Fruit fly (Drosophila melanogaster) whole organism, embryonic: ENCODE results near the gene CG7906.

ENCODE experiments used
- Abd-B ChIP-seq: fragments of 200-800 bp; sonication (Bioruptor generic); optimal IDR thresholded peaks from 2 replicates; lab custom pipeline; 2018; ENCODE audit warnings: missing biosample characterization, mild to moderate bottlenecking, missing genetic modification characterization, moderate library complexity
- Adf1 ChIP-seq: fragments of 200-800 bp; sonication (Bioruptor generic); IDR thresholded peaks from 2 replicates; pipeline ENCODE4 v1.3.6; 2022; ENCODE audit warnings: missing biosample characterization, missing genetic modification characterization
- CG10321 ChIP-seq: fragments of 200-800 bp; sonication (Bioruptor generic); IDR thresholded peaks from 2 replicates; pipeline ENCODE4 v1.3.6; 2022; ENCODE audit warnings: missing biosample characterization, missing genetic modification characterization
- CG10366 ChIP-seq: fragments of 200-800 bp; sonication (Bioruptor generic); IDR thresholded peaks from 2 replicates; pipeline ENCODE4 v1.3.6; 2022; ENCODE audit warnings: missing biosample characterization, missing genetic modification characterization
- CG10543 ChIP-seq: fragments of 200-800 bp; sonication (Bioruptor generic); optimal IDR thresholded peaks from 3 replicates; lab custom pipeline; 2017; ENCODE audit warnings: missing biosample characterization, mild to moderate bottlenecking, missing genetic modification characterization, moderate library complexity
- CG11456 ChIP-seq: fragments of 200-800 bp; sonication (Bioruptor generic); IDR thresholded peaks from 3 replicates; pipeline ENCODE4 v1.3.6; 2022; ENCODE audit warnings: missing biosample characterization, missing genetic modification characterization
- CG12071 ChIP-seq: fragments of 200-800 bp; sonication (Bioruptor generic); optimal IDR thresholded peaks from 3 replicates; lab custom pipeline; 2018; ENCODE audit warnings: missing biosample characterization, mild to moderate bottlenecking, missing genetic modification characterization
- CG1233 ChIP-seq: fragments of 200-800 bp; sonication (Bioruptor generic); optimal IDR thresholded peaks from 4 replicates; lab custom pipeline; 2018; ENCODE audit warnings: missing biosample characterization, mild to moderate bottlenecking, missing genetic modification characterization
- CG15514 ChIP-seq: fragments of 200-800 bp; sonication (Bioruptor generic); optimal IDR thresholded peaks from 3 replicates; lab custom pipeline; 2017; ENCODE audit warnings: missing biosample characterization, missing genetic modification characterization, mild to moderate bottlenecking, moderate library complexity, missing genetic modification reagents
- CG16813 ChIP-seq: fragments of 200-800 bp; sonication (Bioruptor generic); IDR thresholded peaks from 3 replicates; pipeline ENCODE4 v1.3.6; 2022; ENCODE audit warnings: missing biosample characterization, missing genetic modification characterization; ENCODE audit not compliant: partially characterized antibody
- CG17912 ChIP-seq: fragments of 200-800 bp; sonication (Bioruptor generic); optimal IDR thresholded peaks from 2 replicates; lab custom pipeline; 2018; ENCODE audit warnings: missing biosample characterization, mild to moderate bottlenecking, missing genetic modification characterization
- CG18619 ChIP-seq: fragments of 200-800 bp; sonication (Bioruptor generic); optimal IDR thresholded peaks from 3 replicates; lab custom pipeline; 2017; ENCODE audit warnings: missing biosample characterization, mild to moderate bottlenecking, missing genetic modification characterization
- CG18764 ChIP-seq: fragments of 200-800 bp; sonication (Bioruptor generic); optimal IDR thresholded peaks from 3 replicates; lab custom pipeline; 2016; ENCODE audit warnings: missing biosample characterization, missing genetic modification characterization
- CG2120 ChIP-seq: fragments of 200-800 bp; sonication (Bioruptor generic); optimal IDR thresholded peaks from 3 replicates; lab custom pipeline; 2016; ENCODE audit warnings: missing biosample characterization, missing genetic modification characterization
- CG2202 ChIP-seq: fragments of 200-800 bp; sonication (Bioruptor generic); optimal IDR thresholded peaks from 2 replicates; lab custom pipeline; 2018; ENCODE audit warnings: missing biosample characterization, mild to moderate bottlenecking, missing genetic modification characterization
- CG3163 ChIP-seq: fragments of 200-800 bp; sonication (Bioruptor generic); optimal IDR thresholded peaks from 3 replicates; lab custom pipeline; 2016; ENCODE audit warnings: missing biosample characterization, missing genetic modification characterization
- CG32767 ChIP-seq: fragments of 200-800 bp; sonication (Bioruptor generic); IDR thresholded peaks from 2 replicates; pipeline ENCODE4 v1.3.6; 2022; ENCODE audit warnings: missing biosample characterization, missing genetic modification characterization
- CG3407 ChIP-seq: fragments of 200-800 bp; sonication (Bioruptor generic); optimal IDR thresholded peaks from 2 replicates; lab custom pipeline; 2018; ENCODE audit warnings: missing biosample characterization, mild to moderate bottlenecking, missing genetic modification characterization
- CG3847 ChIP-seq: fragments of 200-800 bp; sonication (Bioruptor generic); IDR thresholded peaks from 2 replicates; pipeline ENCODE4 v1.3.6; 2022; ENCODE audit warnings: missing biosample characterization, missing genetic modification characterization
- CG4730 ChIP-seq: fragments of 200-800 bp; sonication (Bioruptor generic); IDR thresholded peaks from 2 replicates; pipeline ENCODE4 v1.3.6; 2022; ENCODE audit warnings: missing biosample characterization, missing genetic modification characterization
- CG5245 ChIP-seq: fragments of 200-800 bp; sonication (Bioruptor generic); optimal IDR thresholded peaks from 3 replicates; lab custom pipeline; 2016; ENCODE audit warnings: missing biosample characterization, missing genetic modification characterization
- CG6272 ChIP-seq: fragments of 200-800 bp; sonication (Bioruptor generic); IDR thresholded peaks from 2 replicates; pipeline ENCODE4 v1.3.6; 2022; ENCODE audit warnings: missing biosample characterization, missing genetic modification characterization
- CG6791 ChIP-seq: fragments of 200-800 bp; sonication (Bioruptor generic); IDR thresholded peaks from 3 replicates; pipeline ENCODE4 v1.3.6; 2022; ENCODE audit warnings: missing biosample characterization, missing genetic modification characterization; ENCODE audit not compliant: partially characterized antibody
- CG7987 ChIP-seq: fragments of 200-800 bp; sonication (Bioruptor generic); optimal IDR thresholded peaks from 2 replicates; lab custom pipeline; 2018; ENCODE audit warnings: missing biosample characterization, mild to moderate bottlenecking, missing genetic modification characterization, moderate library complexity
- CG8388 ChIP-seq: fragments of 200-800 bp; sonication (Bioruptor generic); optimal IDR thresholded peaks from 2 replicates; lab custom pipeline; 2019; ENCODE audit warnings: missing biosample characterization, mild to moderate bottlenecking, missing genetic modification characterization, moderate library complexity
- CG9437 ChIP-seq: fragments of 200-800 bp; sonication (Bioruptor generic); optimal IDR thresholded peaks from 2 replicates; lab custom pipeline; 2018; ENCODE audit warnings: missing biosample characterization, mild to moderate bottlenecking, missing genetic modification characterization
- E2f2 ChIP-seq: fragments of 200-800 bp; sonication (Bioruptor generic); IDR thresholded peaks from 2 replicates; pipeline ENCODE4 v1.3.6; 2022; ENCODE audit warnings: missing biosample characterization, missing genetic modification characterization
- Fer2 ChIP-seq: fragments of 200-800 bp; sonication (Bioruptor generic); optimal IDR thresholded peaks from 2 replicates; lab custom pipeline; 2018; ENCODE audit warnings: missing biosample characterization, mild to moderate bottlenecking, missing genetic modification characterization, moderate library complexity
- HmgZ ChIP-seq: fragments of 200-800 bp; sonication (Bioruptor generic); optimal IDR thresholded peaks from 2 replicates; lab custom pipeline; 2018; ENCODE audit warnings: missing biosample characterization, mild to moderate bottlenecking, missing genetic modification characterization
- MBD-R2 ChIP-seq: fragments of 200-800 bp; sonication (Bioruptor generic); IDR thresholded peaks from 2 replicates; pipeline ENCODE4 v1.3.6; 2022; ENCODE audit warnings: missing biosample characterization, missing genetic modification characterization
- Meics ChIP-seq: fragments of 200-800 bp; sonication (Bioruptor generic); optimal IDR thresholded peaks from 2 replicates; lab custom pipeline; 2017; ENCODE audit warnings: missing biosample characterization, mild to moderate bottlenecking, missing genetic modification characterization
- Nf-YB ChIP-seq: fragments of 200-800 bp; sonication (Bioruptor generic); optimal IDR thresholded peaks from 3 replicates; lab custom pipeline; 2019; ENCODE audit warnings: missing biosample characterization, mild to moderate bottlenecking, missing genetic modification characterization, moderate library complexity
- Oli ChIP-seq: fragments of 200-800 bp; sonication (Bioruptor generic); optimal IDR thresholded peaks from 2 replicates; lab custom pipeline; 2018; ENCODE audit warnings: missing biosample characterization, mild to moderate bottlenecking, missing genetic modification characterization, moderate library complexity
- Rx ChIP-seq: fragments of 200-800 bp; sonication (Bioruptor generic); IDR thresholded peaks from 2 replicates; pipeline ENCODE4 v1.3.6; 2022; ENCODE audit warnings: missing biosample characterization, missing genetic modification characterization
- Scr ChIP-seq: fragments of 200-800 bp; sonication (Bioruptor generic); IDR thresholded peaks from 2 replicates; pipeline ENCODE4 v1.3.6; 2022; ENCODE audit warnings: missing biosample characterization, missing genetic modification characterization; ENCODE audit not compliant: partially characterized antibody
- Sox100B ChIP-seq: fragments of 200-800 bp; sonication (Bioruptor generic); optimal IDR thresholded peaks from 3 replicates; lab custom pipeline; 2018; ENCODE audit warnings: missing biosample characterization, mild to moderate bottlenecking, missing genetic modification characterization
- bbx ChIP-seq: fragments of 200-800 bp; sonication (Bioruptor generic); IDR thresholded peaks from 2 replicates; pipeline ENCODE4 v1.3.6; 2022; ENCODE audit warnings: missing biosample characterization, missing genetic modification characterization; ENCODE audit not compliant: partially characterized antibody
- cato ChIP-seq: fragments of 200-800 bp; sonication (Bioruptor generic); optimal IDR thresholded peaks from 2 replicates; lab custom pipeline; 2016; ENCODE audit warnings: missing biosample characterization, missing genetic modification characterization, borderline replicate concordance
- caup ChIP-seq: fragments of 200-800 bp; sonication (Bioruptor generic); optimal IDR thresholded peaks from 3 replicates; lab custom pipeline; 2017; ENCODE audit warnings: missing biosample characterization, mild to moderate bottlenecking, missing genetic modification characterization, moderate library complexity; ENCODE audit not compliant: severe bottlenecking
- chinmo ChIP-seq: fragments of 200-800 bp; sonication (Bioruptor generic); IDR thresholded peaks from 4 replicates; pipeline ENCODE4 v1.3.6; 2022; ENCODE audit warnings: missing biosample characterization, missing genetic modification characterization; ENCODE audit not compliant: partially characterized antibody
- crol ChIP-seq: fragments of 200-800 bp; sonication (Bioruptor generic); IDR thresholded peaks from 2 replicates; pipeline ENCODE4 v1.3.6; 2022; ENCODE audit warnings: missing biosample characterization, missing genetic modification characterization
- dm ChIP-seq: fragments of 200-800 bp; sonication (Bioruptor generic); optimal IDR thresholded peaks from 3 replicates; lab custom pipeline; 2016; ENCODE audit warnings: missing biosample characterization, missing genetic modification characterization
- ems ChIP-seq: fragments of 200-800 bp; sonication (Bioruptor generic); optimal IDR thresholded peaks from 3 replicates; lab custom pipeline; 2016; ENCODE audit warnings: missing biosample characterization, missing genetic modification characterization
- eve ChIP-seq, 2 experiments: fragments of >200 bp; optimal IDR thresholded peaks; 2 replicates each; lab custom pipeline; 2017; ENCODE audit warnings: missing biosample characterization in 2 of 2, missing genetic modification characterization in 2 of 2
- inv ChIP-seq: fragments of 200-800 bp; sonication (Bioruptor generic); IDR thresholded peaks from 2 replicates; pipeline ENCODE4 v1.3.6; 2022; ENCODE audit warnings: missing biosample characterization, missing genetic modification characterization; ENCODE audit not compliant: partially characterized antibody
- knrl ChIP-seq: fragments of 200-800 bp; sonication (Bioruptor generic); IDR thresholded peaks from 3 replicates; pipeline ENCODE4 v1.3.6; 2022; ENCODE audit warnings: missing biosample characterization, missing genetic modification characterization; ENCODE audit not compliant: partially characterized antibody
- nom ChIP-seq: fragments of 200-800 bp; sonication (Bioruptor generic); optimal IDR thresholded peaks from 2 replicates; lab custom pipeline; 2017; ENCODE audit warnings: missing biosample characterization, missing genetic modification characterization, mild to moderate bottlenecking, moderate library complexity, missing genetic modification reagents
- sens ChIP-seq: fragments of 200-800 bp; sonication (Bioruptor generic); peaks from one replicate; lab custom pipeline; 2016; ENCODE audit warnings: missing biosample characterization, missing genetic modification characterization
- slou ChIP-seq: fragments of 200-800 bp; sonication (Bioruptor generic); optimal IDR thresholded peaks from 3 replicates; lab custom pipeline; 2016; ENCODE audit warnings: missing biosample characterization, missing genetic modification characterization
- so ChIP-seq: fragments of 200-800 bp; sonication (Bioruptor generic); IDR thresholded peaks from 3 replicates; pipeline ENCODE4 v1.3.6; 2022; ENCODE audit warnings: missing biosample characterization, missing genetic modification characterization
- tx ChIP-seq: fragments of 200-800 bp; sonication (Bioruptor generic); optimal IDR thresholded peaks from 2 replicates; lab custom pipeline; 2016; ENCODE audit warnings: missing biosample characterization, missing genetic modification characterization

The CG7906 gene

DNA sequence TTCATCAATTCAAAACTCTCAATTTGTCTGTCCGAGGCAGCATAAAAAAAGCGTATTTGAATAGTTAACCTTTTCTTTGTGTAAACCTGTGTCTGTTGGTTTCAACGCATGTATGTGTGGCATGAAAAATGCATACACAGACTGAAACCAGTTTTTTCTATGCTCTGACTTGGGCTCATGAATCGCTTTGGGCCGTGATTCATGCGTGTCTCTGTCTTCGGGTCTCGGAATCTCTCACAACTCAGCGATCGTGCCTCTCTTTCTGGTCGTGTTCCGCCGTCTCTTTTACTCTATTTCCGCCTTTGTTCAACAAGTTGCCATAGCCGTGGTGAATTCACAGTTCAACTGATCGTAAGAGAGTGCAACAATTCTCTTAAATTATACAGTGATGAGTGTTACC, 35.5 kb upstream of the CG7906 start (continued):
- no peak for TF ChIP-seq E2f2 (GFP tag; lab: Robert Waterston, UW)
- TF ChIP-seq CG9437 (GFP tag; lab: Kevin White, UChicago) = no peak
- TF ChIP-seq CG7987 = no peak
- peak; percentile 43; the same call in 1 of the 2 replicates for TF ChIP-seq inv
- TF ChIP-seq Fer2 (tag; lab: Kevin White, UChicago) = no peak
- TF ChIP-seq CG6272 (GFP tag; lab: Robert Waterston, UW) = no peak
- peak; percentile 99 for TF ChIP-seq chinmo
- peak; percentile 2 for TF ChIP-seq Nf-YB (GFP tag; lab: Kevin White, UChicago)
- no peak for TF ChIP-seq dm (GFP tag; lab: Kevin White, UChicago)
- TF ChIP-seq CG18619 = no peak
- TF ChIP-seq Scr (GFP tag; lab: Robert Waterston, UW) = no peak
- no peak for TF ChIP-seq CG3407 (GFP tag; lab: Kevin White, UChicago)
- no peak for TF ChIP-seq CG5245
- no peak for TF ChIP-seq CG11456 (GFP tag; lab: Robert Waterston, UW)
- TF ChIP-seq CG1233 (GFP tag; lab: Kevin White, UChicago) = no peak
- TF ChIP-seq knrl (GFP tag; lab: Robert Waterston, UW) = no peak
- no peak for TF ChIP-seq CG12071
- TF ChIP-seq Sox100B (GFP tag; lab: Kevin White, UChicago) = no peak
- no peak for TF ChIP-seq Adf1 (GFP tag; lab: Robert Waterston, UW)
- TF ChIP-seq eve (GFP tag; optimal IDR thresholded peaks at IDR 0.05; lab: Kevin White, UChicago) = no peak
- no peak for TF ChIP-seq CG15514
- TF ChIP-seq CG6791 = no peak
- TF ChIP-seq CG2202 (tag; lab: Kevin White, UChicago) = no peak
- TF ChIP-seq tx (GFP tag; lab: Kevin White, UChicago) = no peak
- TF ChIP-seq CG10543 = peak; percentile 55
- no peak for TF ChIP-seq HmgZ (tag; lab: Kevin White, UChicago)
- no peak for TF ChIP-seq CG16813 (GFP tag; lab: Robert Waterston, UW)
- no peak for TF ChIP-seq CG10366
- TF ChIP-seq MBD-R2 (GFP tag; lab: Robert Waterston, UW) = no peak
- peak; percentile 37; the same call in 1 of the 2 replicates for TF ChIP-seq bbx (GFP tag; lab: Robert Waterston, UW)
- no peak for TF ChIP-seq CG18764
- no peak for TF ChIP-seq slou (GFP tag; lab: Kevin White, UChicago)
- TF ChIP-seq so (GFP tag; lab: Robert Waterston, UW) = peak; percentile 52; the same call in 1 of the 3 replicates
- TF ChIP-seq CG10321 (GFP tag; lab: Robert Waterston, UW) = peak; percentile 84
- no peak for TF ChIP-seq Rx (GFP tag; lab: Robert Waterston, UW)
- no peak for TF ChIP-seq Oli
- TF ChIP-seq CG3163 (GFP tag; lab: Kevin White, UChicago) = peak; percentile 91
- TF ChIP-seq CG2120 = no peak
- no peak for TF ChIP-seq CG8388 (GFP tag; lab: Kevin White, UChicago)
- peak; percentile 51; the same call in 1 of the 2 replicates for TF ChIP-seq CG32767 (GFP tag; lab: Robert Waterston, UW)
- no peak for TF ChIP-seq CG4730 (GFP tag; lab: Robert Waterston, UW)
- no peak for TF ChIP-seq cato (GFP tag; lab: Kevin White, UChicago)
- TF ChIP-seq sens (GFP tag; lab: Kevin White, UChicago) = no peak
- peak; percentile 21 for TF ChIP-seq caup
- no peak for TF ChIP-seq Meics (GFP tag; lab: Kevin White, UChicago)
- no peak for TF ChIP-seq CG3847
- peak; percentile 4 for TF ChIP-seq nom
- no peak for TF ChIP-seq crol (GFP tag; lab: Robert Waterston, UW)
- TF ChIP-seq Abd-B (GFP tag; lab: Kevin White, UChicago) = no peak
- no peak for TF ChIP-seq ems (GFP tag; lab: Kevin White, UChicago)
- TF ChIP-seq CG17912 (GFP tag; lab: Kevin White, UChicago) = no peak
